Fruit fly (Drosophila melanogaster) whole organism, embryonic: ENCODE measurements around the gene Nepl12.
A peak's percentile ranks its signal among the peaks of the same experiment; 100 is the strongest.

Source experiments
- Adf1 ChIP-seq: fragments of 200-800 bp; sonication (Bioruptor generic); IDR thresholded peaks from 2 replicates; pipeline ENCODE4 v1.3.6; 2022; ENCODE audit warnings: missing biosample characterization, missing genetic modification characterization
- C15 ChIP-seq: fragments of 200-800 bp; sonication (Bioruptor generic); IDR thresholded peaks from 3 replicates; pipeline ENCODE4 v1.3.6; 2022; ENCODE audit warnings: missing biosample characterization, missing genetic modification characterization
- CG10979 ChIP-seq: fragments of 200-800 bp; sonication (Bioruptor generic); optimal IDR thresholded peaks from 2 replicates; lab custom pipeline; 2018; ENCODE audit warnings: missing biosample characterization, mild to moderate bottlenecking, missing genetic modification characterization, moderate library complexity
- CG11093 ChIP-seq: fragments of 200-800 bp; sonication (Bioruptor generic); IDR thresholded peaks from 3 replicates; pipeline ENCODE4 v1.3.6; 2022; ENCODE audit warnings: missing biosample characterization, missing genetic modification characterization
- CG1233 ChIP-seq: fragments of 200-800 bp; sonication (Bioruptor generic); optimal IDR thresholded peaks from 4 replicates; lab custom pipeline; 2018; ENCODE audit warnings: missing biosample characterization, mild to moderate bottlenecking, missing genetic modification characterization
- CG17385 ChIP-seq: fragments of 200-800 bp; sonication (Bioruptor generic); optimal IDR thresholded peaks from 3 replicates; lab custom pipeline; 2018; ENCODE audit warnings: missing biosample characterization, mild to moderate bottlenecking, missing genetic modification characterization
- CG18764 ChIP-seq: fragments of 200-800 bp; sonication (Bioruptor generic); optimal IDR thresholded peaks from 3 replicates; lab custom pipeline; 2016; ENCODE audit warnings: missing biosample characterization, missing genetic modification characterization
- CG2129 ChIP-seq: fragments of 200-800 bp; sonication (Bioruptor generic); IDR thresholded peaks from 2 replicates; pipeline ENCODE4 v1.3.6; 2022; ENCODE audit warnings: missing biosample characterization, missing genetic modification characterization; ENCODE audit not compliant: partially characterized antibody
- CG7963 ChIP-seq: fragments of 200-800 bp; sonication (Bioruptor generic); IDR thresholded peaks from 3 replicates; pipeline ENCODE4 v1.3.6; 2022; ENCODE audit warnings: missing biosample characterization, missing genetic modification characterization; ENCODE audit not compliant: partially characterized antibody
- CG8388 ChIP-seq: fragments of 200-800 bp; sonication (Bioruptor generic); optimal IDR thresholded peaks from 2 replicates; lab custom pipeline; 2019; ENCODE audit warnings: missing biosample characterization, mild to moderate bottlenecking, missing genetic modification characterization, moderate library complexity
- CHES-1-like ChIP-seq: fragments of 200-800 bp; sonication (Bioruptor generic); optimal IDR thresholded peaks from 2 replicates; lab custom pipeline; 2016; ENCODE audit warnings: missing biosample characterization, missing genetic modification characterization
- CTCF ChIP-seq: fragments of 200-800 bp; sonication (Bioruptor generic); optimal IDR thresholded peaks from 2 replicates; lab custom pipeline; 2017; ENCODE audit warnings: missing biosample characterization, mild to moderate bottlenecking, missing genetic modification characterization, moderate library complexity
- Chrac-16 ChIP-seq: fragments of 200-800 bp; sonication (Bioruptor generic); optimal IDR thresholded peaks from 3 replicates; lab custom pipeline; 2016; ENCODE audit warnings: missing biosample characterization, missing genetic modification characterization
- Doc2 ChIP-seq: fragments of 200-800 bp; sonication (Bioruptor generic); IDR thresholded peaks from 2 replicates; pipeline ENCODE4 v1.3.6; 2022; ENCODE audit warnings: missing biosample characterization, missing genetic modification characterization
- Dp ChIP-seq: fragments of 200-800 bp; sonication (Bioruptor generic); optimal IDR thresholded peaks from 2 replicates; lab custom pipeline; 2018; ENCODE audit warnings: missing biosample characterization, mild to moderate bottlenecking, missing genetic modification characterization, moderate library complexity
- Eip74EF ChIP-seq, 2 experiments: fragments of 200-800 bp in 1 of 2; fragments of >200 bp in 1 of 2; sonication (Bioruptor generic) in 1 of 2; optimal IDR thresholded peaks; 2 replicates each; lab custom pipeline; 2017 to 2019; ENCODE audit warnings: missing biosample characterization in 2 of 2, missing genetic modification characterization in 2 of 2, mild to moderate bottlenecking in 1 of 2, moderate library complexity in 1 of 2
- H2.0 ChIP-seq: fragments of 200-800 bp; sonication (Bioruptor generic); IDR thresholded peaks from 2 replicates; pipeline ENCODE4 v1.3.6; 2022; ENCODE audit warnings: missing biosample characterization, missing genetic modification characterization
- HLH4C ChIP-seq: fragments of 200-800 bp; sonication (Bioruptor generic); IDR thresholded peaks from 3 replicates; pipeline ENCODE4 v1.3.6; 2022; ENCODE audit warnings: missing biosample characterization, missing genetic modification characterization; ENCODE audit not compliant: partially characterized antibody
- Hr51 ChIP-seq, 2 experiments: fragments of 200-800 bp; sonication (Bioruptor generic); optimal IDR thresholded peaks; 2 replicates in 1 of 2; 3 replicates in 1 of 2; lab custom pipeline; 2016 to 2018; ENCODE audit warnings: missing biosample characterization in 2 of 2, missing genetic modification characterization in 2 of 2, mild to moderate bottlenecking in 1 of 2, moderate library complexity in 1 of 2
- Kr ChIP-seq: fragments of 200-800 bp; sonication (Bioruptor generic); optimal IDR thresholded peaks from 2 replicates; lab custom pipeline; 2017; ENCODE audit warnings: missing biosample characterization, mild to moderate bottlenecking, missing genetic modification characterization
- Lhr ChIP-seq: fragments of 200-800 bp; sonication (Bioruptor generic); optimal IDR thresholded peaks from 3 replicates; lab custom pipeline; 2017; ENCODE audit warnings: mild to moderate bottlenecking, missing biosample characterization, missing genetic modification reagents, missing genetic modification characterization
- Med ChIP-seq: fragments of 200-800 bp; sonication (Bioruptor generic); peaks from one replicate; lab custom pipeline; 2016; ENCODE audit warnings: missing biosample characterization, missing genetic modification characterization, mild to moderate bottlenecking, inconsistent platforms, moderate library complexity
- NC2α ChIP-seq: fragments of 200-800 bp; sonication (Bioruptor generic); optimal IDR thresholded peaks from 2 replicates; lab custom pipeline; 2016; ENCODE audit warnings: missing biosample characterization, missing genetic modification characterization
- NfI ChIP-seq: fragments of 200-800 bp; sonication (Bioruptor generic); optimal IDR thresholded peaks from 3 replicates; lab custom pipeline; 2018; ENCODE audit warnings: missing biosample characterization, mild to moderate bottlenecking, missing genetic modification characterization, moderate library complexity
- Rx ChIP-seq: fragments of 200-800 bp; sonication (Bioruptor generic); IDR thresholded peaks from 2 replicates; pipeline ENCODE4 v1.3.6; 2022; ENCODE audit warnings: missing biosample characterization, missing genetic modification characterization
- Scr ChIP-seq: fragments of 200-800 bp; sonication (Bioruptor generic); IDR thresholded peaks from 2 replicates; pipeline ENCODE4 v1.3.6; 2022; ENCODE audit warnings: missing biosample characterization, missing genetic modification characterization; ENCODE audit not compliant: partially characterized antibody
- ac ChIP-seq: fragments of 200-800 bp; sonication (Bioruptor generic); optimal IDR thresholded peaks from 3 replicates; lab custom pipeline; 2017; ENCODE audit warnings: missing biosample characterization, mild to moderate bottlenecking, missing genetic modification characterization
- bsh ChIP-seq, 2 experiments: fragments of 200-800 bp; sonication (Bioruptor generic); optimal IDR thresholded peaks; 2 replicates each; lab custom pipeline; 2017 to 2018; ENCODE audit warnings: mild to moderate bottlenecking in 2 of 2, missing biosample characterization in 2 of 2, missing genetic modification characterization in 2 of 2, moderate library complexity in 1 of 2
- en ChIP-seq: fragments of 200-800 bp; sonication (Bioruptor generic); optimal IDR thresholded peaks from 2 replicates; lab custom pipeline; 2016; ENCODE audit warnings: missing biosample characterization, missing genetic modification characterization
- exex ChIP-seq: fragments of 200-800 bp; sonication (Bioruptor generic); optimal IDR thresholded peaks from 4 replicates; lab custom pipeline; 2018; ENCODE audit warnings: missing biosample characterization, mild to moderate bottlenecking, missing genetic modification characterization, moderate library complexity
- grn ChIP-seq: fragments of 200-800 bp; sonication (Bioruptor generic); optimal IDR thresholded peaks from 3 replicates; lab custom pipeline; 2017; ENCODE audit warnings: missing biosample characterization, missing genetic modification characterization
- insv ChIP-seq, 2 experiments: fragments of 200-800 bp; sonication (Bioruptor generic); optimal IDR thresholded peaks; 3 replicates each; lab custom pipeline; 2016 to 2018; ENCODE audit warnings: missing biosample characterization in 2 of 2, missing genetic modification characterization in 2 of 2
- jigr1 ChIP-seq: fragments of 200-800 bp; sonication (Bioruptor generic); IDR thresholded peaks from 3 replicates; pipeline ENCODE4 v1.3.6; 2022; ENCODE audit warnings: missing biosample characterization, missing genetic modification characterization
- jing ChIP-seq: fragments of 200-800 bp; sonication (Bioruptor generic); optimal IDR thresholded peaks from 2 replicates; lab custom pipeline; 2018; ENCODE audit warnings: missing biosample characterization, mild to moderate bottlenecking, missing genetic modification characterization
- ken ChIP-seq: fragments of 200-800 bp; sonication (Bioruptor generic); IDR thresholded peaks from 3 replicates; pipeline ENCODE4 v1.3.6; 2022; ENCODE audit warnings: missing biosample characterization, missing genetic modification characterization
- kni ChIP-seq: fragments of 200-800 bp; sonication (Bioruptor generic); optimal IDR thresholded peaks from 3 replicates; lab custom pipeline; 2017; ENCODE audit warnings: mild to moderate bottlenecking, missing biosample characterization, missing genetic modification reagents, missing genetic modification characterization
- lmd ChIP-seq: fragments of 200-800 bp; sonication (Bioruptor generic); IDR thresholded peaks from 2 replicates; pipeline ENCODE4 v1.3.6; 2022; ENCODE audit warnings: missing biosample characterization, missing genetic modification characterization
- mld ChIP-seq: fragments of 200-800 bp; sonication (Bioruptor generic); IDR thresholded peaks from 3 replicates; pipeline ENCODE4 v1.3.6; 2022; ENCODE audit warnings: missing biosample characterization, missing genetic modification characterization; ENCODE audit not compliant: partially characterized antibody
- nerfin-2 ChIP-seq: fragments of 200-800 bp; sonication (Bioruptor generic); IDR thresholded peaks from 2 replicates; pipeline ENCODE4 v1.3.6; 2022; ENCODE audit warnings: missing biosample characterization, missing genetic modification characterization; ENCODE audit not compliant: partially characterized antibody
- nom ChIP-seq: fragments of 200-800 bp; sonication (Bioruptor generic); optimal IDR thresholded peaks from 2 replicates; lab custom pipeline; 2017; ENCODE audit warnings: missing biosample characterization, missing genetic modification characterization, mild to moderate bottlenecking, moderate library complexity, missing genetic modification reagents
- odd ChIP-seq: fragments of 200-800 bp; sonication (Bioruptor generic); optimal IDR thresholded peaks from 2 replicates; lab custom pipeline; 2017; ENCODE audit warnings: missing biosample characterization, mild to moderate bottlenecking, missing genetic modification characterization
- pho ChIP-seq: fragments of 200-800 bp; sonication (Bioruptor generic); optimal IDR thresholded peaks from 2 replicates; lab custom pipeline; 2016; ENCODE audit warnings: missing biosample characterization, missing genetic modification characterization
- pros ChIP-seq: fragments of 200-800 bp; sonication (Bioruptor generic); optimal IDR thresholded peaks from 3 replicates; lab custom pipeline; 2019; ENCODE audit warnings: missing biosample characterization, mild to moderate bottlenecking, missing genetic modification characterization, moderate library complexity
- run ChIP-seq: fragments of 200-800 bp; sonication (Bioruptor generic); optimal IDR thresholded peaks from 3 replicates; lab custom pipeline; 2018; ENCODE audit warnings: missing biosample characterization, mild to moderate bottlenecking, missing genetic modification characterization
- stc ChIP-seq: fragments of 200-800 bp; sonication (Bioruptor generic); IDR thresholded peaks from 2 replicates; pipeline ENCODE4 v1.3.6; 2022; ENCODE audit warnings: missing biosample characterization, missing genetic modification characterization
- stwl ChIP-seq: fragments of 200-800 bp; sonication (Bioruptor generic); optimal IDR thresholded peaks from 3 replicates; lab custom pipeline; 2018; ENCODE audit warnings: missing biosample characterization, mild to moderate bottlenecking, missing genetic modification characterization, moderate library complexity
- tio ChIP-seq: fragments of 200-800 bp; sonication (Bioruptor generic); optimal IDR thresholded peaks from 2 replicates; lab custom pipeline; 2017; ENCODE audit warnings: missing biosample characterization, missing genetic modification characterization, inconsistent platforms
- trem ChIP-seq: fragments of 200-800 bp; optimal IDR thresholded peaks from 3 replicates; lab custom pipeline; 2019; ENCODE audit warnings: missing biosample characterization, mild to moderate bottlenecking, missing genetic modification characterization, moderate library complexity
- usp ChIP-seq: fragments of >200 bp; optimal IDR thresholded peaks from 2 replicates; lab custom pipeline; 2017; ENCODE audit warnings: missing biosample characterization, missing genetic modification characterization
- vfl ChIP-seq: fragments of 200-800 bp; sonication (Bioruptor generic); optimal IDR thresholded peaks from 2 replicates; lab custom pipeline; 2016; ENCODE audit warnings: missing biosample characterization, missing genetic modification characterization
- yki ChIP-seq: fragments of >200 bp; optimal IDR thresholded peaks from 3 replicates; lab custom pipeline; 2018

Gene Nepl12

dm6 chr3R:9630633-9631095, 44.7 kb upstream of the Nepl12 start, which contains the start of gene Calr (continued):
- no peak for TF ChIP-seq CG17385 (GFP tag; lab: Kevin White, UChicago)
- no peak for TF ChIP-seq ken
- no peak for TF ChIP-seq CG2129
- no peak for TF ChIP-seq CG18764 (GFP tag; lab: Kevin White, UChicago)
- peak; percentile 58 for TF ChIP-seq NfI (GFP tag; lab: Kevin White, UChicago)
- TF ChIP-seq H2.0: no peak
- peak; percentile 12 for TF ChIP-seq jing
- TF ChIP-seq Kr (GFP tag; lab: Kevin White, UChicago): no peak
- TF ChIP-seq run: peak; percentile 36
- TF ChIP-seq CHES-1-like (GFP tag; lab: Kevin White, UChicago): peak; percentile 50
- TF ChIP-seq trem (tag; lab: Kevin White, UChicago): peak; percentile 79
- peak; percentile 53 for TF ChIP-seq pros
- TF ChIP-seq en (GFP tag; lab: Kevin White, UChicago): no peak
- TF ChIP-seq stc (GFP tag; lab: Robert Waterston, UW): no peak
- TF ChIP-seq stwl: peak; percentile 97
- TF ChIP-seq usp (GFP tag; lab: Kevin White, UChicago): no peak
- peak in 1 of 2 experiments; percentile 9 for TF ChIP-seq bsh (GFP tag; optimal IDR thresholded peaks at IDR 0.05; lab: Kevin White, UChicago)
- peak; percentile 41 for TF ChIP-seq CTCF (GFP tag; lab: Kevin White, UChicago)
- TF ChIP-seq mld (GFP tag; lab: Robert Waterston, UW): no peak
- TF ChIP-seq CG11093 (GFP tag; lab: Robert Waterston, UW): no peak
- peak; percentile 18 for TF ChIP-seq NC2α
- no peak for TF ChIP-seq C15 (GFP tag; lab: Robert Waterston, UW)
- no peak for TF ChIP-seq tio
- peak; percentile 51 for TF ChIP-seq Dp
- TF ChIP-seq HLH4C (GFP tag; lab: Robert Waterston, UW): no peak
- TF ChIP-seq jigr1 (GFP tag; lab: Robert Waterston, UW): no peak
- TF ChIP-seq ac: no peak
- no peak for TF ChIP-seq pho (GFP tag; lab: Kevin White, UChicago)
- TF ChIP-seq CG10979 (tag; lab: Kevin White, UChicago): peak; percentile 5
- TF ChIP-seq Eip74EF (GFP tag; optimal IDR thresholded peaks at IDR 0.05; lab: Kevin White, UChicago): no peak
- TF ChIP-seq exex (tag; lab: Kevin White, UChicago): peak; percentile 38
- no peak for TF ChIP-seq nerfin-2 (GFP tag; lab: Robert Waterston, UW)
- TF ChIP-seq nom: peak; percentile 72
- TF ChIP-seq vfl (GFP tag; lab: Kevin White, UChicago): no peak
- peak; percentile 93 for TF ChIP-seq Lhr (GFP tag; lab: Kevin White, UChicago)
- peak; percentile 95 for TF ChIP-seq Med (GFP tag; lab: Kevin White, UChicago)
- TF ChIP-seq CG1233 (GFP tag; lab: Kevin White, UChicago): peak; percentile 39
- peak; percentile 64 for TF ChIP-seq odd
- no peak for TF ChIP-seq CG7963
- TF ChIP-seq Doc2 (GFP tag; lab: Robert Waterston, UW): no peak
- peak; percentile 14 for TF ChIP-seq CG8388 (GFP tag; lab: Kevin White, UChicago)
- peak; percentile 26 for TF ChIP-seq grn
- no peak for TF ChIP-seq Hr51 (GFP tag; optimal IDR thresholded peaks at IDR 0.05; lab: Kevin White, UChicago)
- TF ChIP-seq Rx (GFP tag; lab: Robert Waterston, UW): no peak
- peak in 1 of 2 experiments; percentile 65 for TF ChIP-seq insv (GFP tag; optimal IDR thresholded peaks at IDR 0.05; lab: Kevin White, UChicago)
- TF ChIP-seq Adf1 (GFP tag; lab: Robert Waterston, UW): no peak
- TF ChIP-seq Scr (GFP tag; lab: Robert Waterston, UW): no peak
- TF ChIP-seq Chrac-16: no peak
- no peak for TF ChIP-seq lmd (GFP tag; lab: Robert Waterston, UW)
- TF ChIP-seq yki (lab: Kevin White, UChicago): no peak
- peak; percentile 61 for TF ChIP-seq kni (GFP tag; lab: Kevin White, UChicago)
